Worm (Caenorhabditis elegans) whole organism, young adult: Measurements from ENCODE around the gene F58B4.5.

Source experiments
- B0019.2 ChIP-seq: fragments of 200-800 bp; sonication (Bioruptor generic); conservative IDR thresholded peaks from 2 replicates; pipeline ENCODE4 v1.3.6; 2022; ENCODE audit warnings: missing genetic modification reagents, missing genetic modification characterization, missing compliant biosample characterization
- C06A6.2 ChIP-seq: fragments of 200-800 bp; sonication (Bioruptor generic); conservative IDR thresholded peaks from 2 replicates; pipeline ENCODE4 v1.3.6; 2022; ENCODE audit warnings: missing genetic modification characterization, missing compliant biosample characterization
- D2030.7 ChIP-seq: fragments of 200-800 bp; sonication (Bioruptor generic); IDR thresholded peaks from 2 replicates; pipeline ENCODE4 v1.3.6; 2022; ENCODE audit warnings: missing genetic modification reagents, missing genetic modification characterization, missing compliant biosample characterization
- F22D6.2 ChIP-seq: sonication (generic microtip); optimal IDR thresholded peaks from 2 replicates; lab custom pipeline; 2016; ENCODE audit warnings: mild to moderate bottlenecking, missing genetic modification characterization, missing compliant biosample characterization
- F39B2.1 ChIP-seq: fragments of 200-800 bp; sonication (Bioruptor generic); IDR thresholded peaks from 2 replicates; pipeline ENCODE4 v1.3.6; 2022; ENCODE audit warnings: missing genetic modification reagents, missing genetic modification characterization, missing compliant biosample characterization
- Y95B8A.8 ChIP-seq: fragments of 200-800 bp; sonication (Bioruptor generic); IDR thresholded peaks from 2 replicates; pipeline ENCODE4 v1.3.6; 2022; ENCODE audit warnings: missing genetic modification reagents, missing genetic modification characterization, missing compliant biosample characterization
- aptf-2 ChIP-seq: fragments of 200-800 bp; sonication (Bioruptor generic); conservative IDR thresholded peaks from 2 replicates; pipeline ENCODE4 v1.3.6; 2022; ENCODE audit warnings: missing genetic modification reagents, missing genetic modification characterization, missing compliant biosample characterization
- attf-5 ChIP-seq: fragments of 200-800 bp; sonication (Bioruptor generic); optimal IDR thresholded peaks from 2 replicates; lab custom pipeline; 2018; ENCODE audit warnings: mild to moderate bottlenecking, missing genetic modification characterization, missing compliant biosample characterization
- ccch-3 ChIP-seq: fragments of 200-800 bp; sonication (Bioruptor generic); optimal IDR thresholded peaks from 2 replicates; lab custom pipeline; 2018; ENCODE audit warnings: mild to moderate bottlenecking, missing genetic modification characterization, missing compliant biosample characterization
- ceh-40 ChIP-seq: fragments of 200-800 bp; sonication (Bioruptor generic); IDR thresholded peaks from 2 replicates; pipeline ENCODE4 v1.3.6; 2022; ENCODE audit warnings: missing genetic modification characterization, missing compliant biosample characterization
- ceh-58 ChIP-seq: fragments of 200-800 bp; sonication (Bioruptor generic); IDR thresholded peaks from 2 replicates; pipeline ENCODE4 v1.3.6; 2022; ENCODE audit warnings: missing genetic modification characterization, missing compliant biosample characterization
- die-1 ChIP-seq: sonication (generic microtip); optimal IDR thresholded peaks from 2 replicates; lab custom pipeline; 2016; ENCODE audit warnings: missing genotype, mild to moderate bottlenecking, missing genetic modification characterization, missing compliant biosample characterization
- dox-1 ChIP-seq: fragments of 200-800 bp; sonication (Bioruptor generic); IDR thresholded peaks from 2 replicates; pipeline ENCODE4 v1.3.6; 2022; ENCODE audit warnings: missing genetic modification reagents, missing genetic modification characterization, missing compliant biosample characterization
- hmg-1.2 ChIP-seq: fragments of 200-800 bp; sonication (Bioruptor generic); IDR thresholded peaks from 2 replicates; pipeline ENCODE4 v1.3.6; 2022; ENCODE audit warnings: missing genetic modification reagents, missing genetic modification characterization, missing compliant biosample characterization
- let-607 ChIP-seq, 2 experiments: fragments of 200-800 bp in 1 of 2; sonication (Bioruptor generic) in 1 of 2; sonication (generic microtip) in 1 of 2; optimal IDR thresholded peaks; 2 replicates each; lab custom pipeline; 2016 to 2018; ENCODE audit warnings: mild to moderate bottlenecking in 2 of 2, missing compliant biosample characterization in 2 of 2, missing genetic modification characterization in 2 of 2, moderate library complexity in 2 of 2, missing genotype in 1 of 2
- lir-1 ChIP-seq: fragments of 200-800 bp; sonication (Bioruptor generic); conservative IDR thresholded peaks from 2 replicates; pipeline ENCODE4 v1.3.6; 2022; ENCODE audit warnings: missing genetic modification reagents, missing genetic modification characterization, missing compliant biosample characterization
- madf-10 ChIP-seq: sonication (generic microtip); optimal IDR thresholded peaks from 2 replicates; lab custom pipeline; 2016; ENCODE audit warnings: mild to moderate bottlenecking, missing genetic modification characterization, missing compliant biosample characterization
- mcd-1 ChIP-seq: fragments of 200-800 bp; sonication (Bioruptor generic); IDR thresholded peaks from 2 replicates; pipeline ENCODE4 v1.3.6; 2022; ENCODE audit warnings: missing genetic modification reagents, missing genetic modification characterization, missing compliant biosample characterization
- mel-28 ChIP-seq: sonication (generic microtip); optimal IDR thresholded peaks from 2 replicates; lab custom pipeline; 2016; ENCODE audit warnings: borderline replicate concordance, mild to moderate bottlenecking, missing genetic modification characterization, missing compliant biosample characterization
- nfya-2 ChIP-seq: fragments of 200-800 bp; sonication (Bioruptor generic); IDR thresholded peaks from 2 replicates; pipeline ENCODE4 v1.3.6; 2022; ENCODE audit warnings: missing genetic modification reagents, missing genetic modification characterization, missing compliant biosample characterization
- nfyb-1 ChIP-seq: fragments of 200-800 bp; sonication (Bioruptor generic); IDR thresholded peaks from 2 replicates; pipeline ENCODE4 v1.3.6; 2022; ENCODE audit warnings: missing genetic modification reagents, missing genetic modification characterization, missing compliant biosample characterization
- nhr-120 ChIP-seq: fragments of 200-800 bp; sonication (Bioruptor generic); IDR thresholded peaks from 2 replicates; pipeline ENCODE4 v1.3.6; 2022; ENCODE audit warnings: missing genetic modification characterization, missing compliant biosample characterization
- nhr-179 ChIP-seq: sonication (generic microtip); optimal IDR thresholded peaks from 2 replicates; lab custom pipeline; 2016; ENCODE audit warnings: mild to moderate bottlenecking, missing genetic modification characterization, missing compliant biosample characterization
- nhr-80 ChIP-seq: sonication (generic microtip); optimal IDR thresholded peaks from 2 replicates; lab custom pipeline; 2016; ENCODE audit warnings: missing genetic modification characterization, missing compliant biosample characterization
- pha-4 ChIP-seq: fragments of 150-350 bp; sonication (generic microtip); optimal IDR thresholded peaks from 2 replicates; lab custom pipeline; 2014; ENCODE audit warnings: missing biosample characterization, missing genetic modification reagents, missing genetic modification characterization
- rec-8 ChIP-seq, 2 experiments: sonication (generic microtip); optimal IDR thresholded peaks; 2 replicates each; lab custom pipeline; 2016; ENCODE audit warnings: mild to moderate bottlenecking in 2 of 2, missing genetic modification characterization in 2 of 2, missing genetic modification reagents in 2 of 2, missing genotype in 2 of 2, missing biosample characterization in 1 of 2, missing compliant biosample characterization in 1 of 2, moderate library complexity in 1 of 2
- sptf-2 ChIP-seq: fragments of 200-800 bp; sonication (Bioruptor generic); optimal IDR thresholded peaks from 2 replicates; lab custom pipeline; 2018; ENCODE audit warnings: mild to moderate bottlenecking, missing genetic modification characterization, missing compliant biosample characterization
- tbp1 ChIP-seq: fragments of 200-800 bp; sonication (Bioruptor generic); optimal IDR thresholded peaks from 2 replicates; lab custom pipeline; 2018; ENCODE audit warnings: mild to moderate bottlenecking, missing genetic modification characterization, missing compliant biosample characterization
- unc-130 ChIP-seq: sonication (generic microtip); optimal IDR thresholded peaks from 2 replicates; lab custom pipeline; 2016; ENCODE audit warnings: missing genetic modification reagents, missing genetic modification characterization, missing compliant biosample characterization
- unc-62 ChIP-seq: fragments of 150-350 bp; optimal IDR thresholded peaks from 2 replicates; lab custom pipeline; 2014; ENCODE audit warnings: missing biosample characterization, missing genetic modification reagents, missing genetic modification characterization
- xnd-1 ChIP-seq: sonication (generic microtip); optimal IDR thresholded peaks from 2 replicates; lab custom pipeline; 2016; ENCODE audit warnings: missing genotype, missing genetic modification reagents, missing genetic modification characterization, missing compliant biosample characterization
- zfh-2 ChIP-seq: fragments of 200-800 bp; sonication (Bioruptor generic); conservative IDR thresholded peaks from 2 replicates; pipeline ENCODE4 v1.3.6; 2022; ENCODE audit warnings: missing genetic modification reagents, missing genetic modification characterization, missing compliant biosample characterization
- ztf-6 ChIP-seq: fragments of 200-800 bp; sonication (Bioruptor generic); IDR thresholded peaks from 2 replicates; pipeline ENCODE4 v1.3.6; 2022; ENCODE audit warnings: missing genetic modification reagents, missing genetic modification characterization, missing compliant biosample characterization

F58B4.5 gene

ce11 chrV:10904795-10905194 is 27.7 kb upstream of the F58B4.5 start:
- no peak for TF ChIP-seq F22D6.2 (tag; lab: Kevin White, UChicago)
- no peak for TF ChIP-seq unc-62 (GFP tag; lab: Kevin White, UChicago)
- no peak for TF ChIP-seq rec-8 (tag; optimal IDR thresholded peaks at IDR 0.05; lab: Kevin White, UChicago)
- no peak for TF ChIP-seq madf-10
- no peak for TF ChIP-seq nfya-2 (GFP tag; lab: Robert Waterston, UW)
- no peak for TF ChIP-seq lir-1 (GFP tag; lab: Robert Waterston, UW)
- no peak for TF ChIP-seq B0019.2 (GFP tag; lab: Robert Waterston, UW)
- no peak for TF ChIP-seq dox-1 (GFP tag; lab: Robert Waterston, UW)
- TF ChIP-seq F39B2.1 = no peak
- no peak for TF ChIP-seq D2030.7 (GFP tag; lab: Robert Waterston, UW)
- no peak for TF ChIP-seq Y95B8A.8
- no peak for TF ChIP-seq pha-4
- TF ChIP-seq zfh-2 (GFP tag; lab: Robert Waterston, UW) = no peak
- TF ChIP-seq C06A6.2 (GFP tag; lab: Robert Waterston, UW) = no peak
- TF ChIP-seq ceh-40 (GFP tag; lab: Robert Waterston, UW) = no peak
- TF ChIP-seq unc-130 (GFP tag; lab: Kevin White, UChicago) = no peak
- TF ChIP-seq let-607 (tag; optimal IDR thresholded peaks at IDR 0.05; lab: Kevin White, UChicago) = no peak

- no peak for TF ChIP-seq hmg-1.2
- TF ChIP-seq nfyb-1 (GFP tag; lab: Robert Waterston, UW) = no peak
- TF ChIP-seq attf-5 = no peak
These were observed 23.4 kb upstream of the F58B4.5 start, which contains the start of gene zzz-1 for ce11 chrV:10909071-10909470. Gene zzz-1, minus strand, starts transcription at chrV:10909171.

DNA sequence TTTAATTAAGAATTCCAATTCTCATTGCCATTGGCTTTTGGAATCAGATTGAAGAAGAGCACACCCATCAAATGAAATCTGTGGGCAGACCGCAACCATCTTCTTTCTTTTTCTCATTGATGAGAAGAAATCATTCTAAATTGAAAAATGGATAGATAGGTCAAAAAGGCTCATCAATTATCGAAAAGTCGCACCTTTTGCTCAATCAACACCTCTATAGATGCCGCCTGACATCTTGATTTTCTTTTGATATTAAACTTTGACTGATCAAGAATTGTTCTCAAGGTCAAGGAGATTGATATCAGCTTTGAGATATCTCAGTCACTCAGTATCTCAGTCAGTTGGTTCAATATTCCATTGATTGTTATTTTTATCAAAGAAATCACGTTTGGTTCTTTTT is 22.5 kb upstream of the F58B4.5 start:
- TF ChIP-seq C06A6.2 (GFP tag; lab: Robert Waterston, UW) (no peak), dox-1 (GFP tag; lab: Robert Waterston, UW) (no peak), nhr-120 (GFP tag; lab: Robert Waterston, UW) (no peak), madf-10 (no peak), sptf-2 (GFP tag; lab: Kevin White, UChicago) (no peak), ccch-3 (no peak), xnd-1 (tag; lab: Kevin White, UChicago) (no peak)

- TF ChIP-seq ceh-58 (GFP tag; lab: Robert Waterston, UW) = no peak
- TF ChIP-seq nhr-120 (GFP tag; lab: Robert Waterston, UW) = no peak
- no peak for TF ChIP-seq tbp1 (GFP tag; lab: Kevin White, UChicago)
- TF ChIP-seq madf-10 = no peak
- TF ChIP-seq lir-1 (GFP tag; lab: Robert Waterston, UW) = no peak
- TF ChIP-seq rec-8 (tag; optimal IDR thresholded peaks at IDR 0.05; lab: Kevin White, UChicago) = no peak
These were observed 16.6 kb upstream of the F58B4.5 start for ce11 chrV:10915922-10916321.

ce11 chrV:10918373-10918772 is 14.1 kb upstream of the F58B4.5 start, which contains the start of gene F58B4.2:
Gene F58B4.2, minus strand, starts transcription at chrV:10918473.
- TF ChIP-seq nhr-80 (tag; lab: Kevin White, UChicago) (no peak), ztf-6 (no peak), dox-1 (GFP tag; lab: Robert Waterston, UW) (no peak), Y95B8A.8 (no peak), aptf-2 (no peak), mcd-1 (no peak), mel-28 (no peak), let-607 (tag; optimal IDR thresholded peaks at IDR 0.05; lab: Kevin White, UChicago) (no peak), nhr-179 (no peak), zfh-2 (GFP tag; lab: Robert Waterston, UW) (no peak), die-1 (tag; lab: Kevin White, UChicago) (no peak)
